Worm (Caenorhabditis elegans) whole organism, late embryonic: ENCODE results near the gene nhr-126.
A peak's percentile ranks its signal among the peaks of the same experiment; 100 is the strongest.

Experiments used
- F13H6.1 ChIP-seq: sonication (generic microtip); optimal IDR thresholded peaks from 2 replicates; lab custom pipeline; 2016; ENCODE audit warnings: missing genetic modification characterization, missing compliant biosample characterization
- K09A11.1 ChIP-seq: sonication (generic microtip); optimal IDR thresholded peaks from 2 replicates; lab custom pipeline; 2017; ENCODE audit warnings: antibody characterized with exemption, mild to moderate bottlenecking, missing genetic modification characterization, missing compliant biosample characterization; ENCODE audit not compliant: insufficient read depth
- T23F11.4 ChIP-seq: fragments of 200-800 bp; sonication (Bioruptor generic); optimal IDR thresholded peaks from 2 replicates; lab custom pipeline; 2018; ENCODE audit warnings: mild to moderate bottlenecking, missing genetic modification characterization, missing compliant biosample characterization
- Y22D7AL.16 ChIP-seq: sonication (generic microtip); optimal IDR thresholded peaks from 2 replicates; lab custom pipeline; 2016; ENCODE audit warnings: missing genetic modification characterization, missing compliant biosample characterization
- ahr-1 ChIP-seq: sonication (generic microtip); optimal IDR thresholded peaks from 2 replicates; lab custom pipeline; 2016; ENCODE audit warnings: missing genetic modification characterization, missing compliant biosample characterization
- ceh-14 ChIP-seq: sonication (generic microtip); optimal IDR thresholded peaks from 2 replicates; lab custom pipeline; 2016; ENCODE audit warnings: missing genotype, missing genetic modification characterization, missing compliant biosample characterization
- ceh-18 ChIP-seq: sonication (generic microtip); optimal IDR thresholded peaks from 2 replicates; lab custom pipeline; 2016; ENCODE audit warnings: missing genetic modification characterization, missing compliant biosample characterization
- ceh-19 ChIP-seq: fragments of 200-800 bp; sonication (Bioruptor generic); optimal IDR thresholded peaks from 2 replicates; lab custom pipeline; 2018; ENCODE audit warnings: mild to moderate bottlenecking, missing genetic modification characterization, missing compliant biosample characterization
- ceh-22 ChIP-seq: sonication (generic microtip); optimal IDR thresholded peaks from 2 replicates; lab custom pipeline; 2017; ENCODE audit warnings: missing biosample characterization, missing genetic modification characterization
- ceh-30 ChIP-seq: fragments of 150-350 bp; optimal IDR thresholded peaks from 2 replicates; lab custom pipeline; 2014; ENCODE audit warnings: missing biosample characterization, missing genetic modification characterization
- ceh-34 ChIP-seq: sonication (generic microtip); optimal IDR thresholded peaks from 2 replicates; lab custom pipeline; 2016; ENCODE audit warnings: mild to moderate bottlenecking, missing genetic modification characterization, missing compliant biosample characterization
- ceh-45 ChIP-seq: fragments of 200-800 bp; sonication (Bioruptor generic); IDR thresholded peaks from 2 replicates; pipeline ENCODE4 v1.3.6; 2022; ENCODE audit warnings: missing genetic modification reagents, missing genetic modification characterization, missing compliant biosample characterization
- dmd-4 ChIP-seq: sonication (generic microtip); optimal IDR thresholded peaks from 2 replicates; lab custom pipeline; 2016; ENCODE audit warnings: borderline replicate concordance, missing genetic modification characterization, missing compliant biosample characterization
- dve-1 ChIP-seq: sonication (generic microtip); optimal IDR thresholded peaks from 2 replicates; lab custom pipeline; 2017; ENCODE audit warnings: antibody characterized with exemption, mild to moderate bottlenecking, missing genetic modification characterization, missing compliant biosample characterization
- elt-4 ChIP-seq: sonication (generic microtip); optimal IDR thresholded peaks from 2 replicates; lab custom pipeline; 2016; ENCODE audit warnings: missing genetic modification characterization, missing compliant biosample characterization
- ets-4 ChIP-seq: sonication (generic microtip); optimal IDR thresholded peaks from 2 replicates; lab custom pipeline; 2016; ENCODE audit warnings: missing genetic modification characterization, missing compliant biosample characterization
- fkh-10 ChIP-seq: fragments of 150-350 bp; optimal IDR thresholded peaks from 2 replicates; lab custom pipeline; 2014; ENCODE audit warnings: missing biosample characterization, missing genetic modification reagents, missing genetic modification characterization
- gmeb-2 ChIP-seq: sonication (generic microtip); optimal IDR thresholded peaks from 2 replicates; lab custom pipeline; 2016; ENCODE audit warnings: missing genetic modification characterization, inconsistent platforms, missing compliant biosample characterization
- hlh-13 ChIP-seq: fragments of 200-800 bp; sonication (Bioruptor generic); optimal IDR thresholded peaks from 2 replicates; lab custom pipeline; 2018; ENCODE audit warnings: mild to moderate bottlenecking, missing genetic modification characterization, missing compliant biosample characterization
- hlh-15 ChIP-seq: sonication (generic microtip); optimal IDR thresholded peaks from 2 replicates; lab custom pipeline; 2016; ENCODE audit warnings: missing genetic modification characterization, missing compliant biosample characterization
- hlh-30 ChIP-seq: sonication (generic microtip); optimal IDR thresholded peaks from 2 replicates; lab custom pipeline; 2017; ENCODE audit warnings: antibody characterized with exemption, missing genetic modification characterization, missing compliant biosample characterization; ENCODE audit not compliant: insufficient read depth
- hlh-6 ChIP-seq: sonication (generic microtip); optimal IDR thresholded peaks from 2 replicates; lab custom pipeline; 2016; ENCODE audit warnings: missing genotype, missing genetic modification characterization, missing compliant biosample characterization
- hlh-8 ChIP-seq: sonication (generic microtip); optimal IDR thresholded peaks from 2 replicates; lab custom pipeline; 2016; ENCODE audit warnings: missing genotype, missing genetic modification characterization, missing compliant biosample characterization
- lim-6 ChIP-seq: sonication (generic microtip); optimal IDR thresholded peaks from 2 replicates; lab custom pipeline; 2016; ENCODE audit warnings: missing genetic modification characterization, missing compliant biosample characterization
- madf-2 ChIP-seq: sonication (generic microtip); optimal IDR thresholded peaks from 2 replicates; lab custom pipeline; 2017; ENCODE audit warnings: missing genetic modification characterization, missing compliant biosample characterization
- nfya-1 ChIP-seq: sonication (generic microtip); optimal IDR thresholded peaks from 2 replicates; lab custom pipeline; 2017; ENCODE audit warnings: missing genetic modification characterization, mild to moderate bottlenecking, missing compliant biosample characterization, antibody characterized with exemption, moderate library complexity
- nhr-232 ChIP-seq: sonication (generic microtip); optimal IDR thresholded peaks from 2 replicates; lab custom pipeline; 2016; ENCODE audit warnings: missing genetic modification characterization, missing compliant biosample characterization
- pax-1 ChIP-seq: fragments of 150-350 bp; optimal IDR thresholded peaks from 2 replicates; lab custom pipeline; 2014; ENCODE audit warnings: missing biosample characterization, missing genetic modification characterization
- pros-1 ChIP-seq: fragments of 150-350 bp; optimal IDR thresholded peaks from 2 replicates; lab custom pipeline; 2014; ENCODE audit warnings: missing biosample characterization, missing genetic modification reagents, missing genetic modification characterization
- sox-2 ChIP-seq: fragments of 200-800 bp; sonication (Bioruptor generic); IDR thresholded peaks from 2 replicates; pipeline ENCODE4 v1.3.6; 2022; ENCODE audit warnings: missing genetic modification reagents, missing genetic modification characterization, missing compliant biosample characterization
- sox-4 ChIP-seq: sonication (generic microtip); optimal IDR thresholded peaks from 2 replicates; lab custom pipeline; 2017; ENCODE audit warnings: mild to moderate bottlenecking, missing genetic modification characterization, inconsistent platforms, missing compliant biosample characterization
- syd-9 ChIP-seq: sonication (generic microtip); optimal IDR thresholded peaks from 2 replicates; lab custom pipeline; 2016; ENCODE audit warnings: mild to moderate bottlenecking, missing genetic modification characterization, moderate library complexity, missing compliant biosample characterization
- unc-86 ChIP-seq: sonication (generic microtip); optimal IDR thresholded peaks from 2 replicates; lab custom pipeline; 2016; ENCODE audit warnings: missing genetic modification characterization, missing compliant biosample characterization
- zip-5 ChIP-seq: sonication (generic microtip); optimal IDR thresholded peaks from 2 replicates; lab custom pipeline; 2016; ENCODE audit warnings: missing genetic modification characterization, missing compliant biosample characterization

The nhr-126 gene

ce11 chrV:2228781-2229180 lies at the start of gene nhr-126:
TSS of gene nhr-126 (plus strand) at chrV:2229081.
- TF ChIP-seq nhr-232 (tag; lab: Kevin White, UChicago): no peak
- TF ChIP-seq ceh-18: no peak
- no peak for TF ChIP-seq F13H6.1
- no peak for TF ChIP-seq T23F11.4 (GFP tag; lab: Kevin White, UChicago)
- TF ChIP-seq Y22D7AL.16: no peak
- TF ChIP-seq hlh-15: no peak
- no peak for TF ChIP-seq hlh-13
- TF ChIP-seq, all 69 proteins: peak for 0

DNA sequence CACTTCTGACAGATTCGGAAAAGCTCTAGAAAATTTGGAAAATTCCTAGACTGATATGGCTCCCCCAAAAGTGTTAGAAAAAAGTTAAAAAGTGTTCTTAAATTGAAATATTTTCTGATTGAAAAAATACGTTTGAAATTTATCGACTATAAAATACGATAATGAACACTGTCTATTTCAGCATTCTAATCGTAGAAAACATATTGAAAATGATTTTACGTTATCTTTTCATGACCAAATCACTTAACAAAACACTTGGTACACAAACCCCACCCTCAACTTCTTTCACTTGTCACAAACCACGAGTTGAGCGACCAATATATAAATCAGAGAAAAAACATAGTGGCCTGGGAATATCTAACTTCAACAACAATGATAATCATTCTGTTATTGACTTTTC lies 49.7 kb upstream of the nhr-126 start, which contains the start of gene cyp-33C1:
Gene cyp-33C1 (plus strand): TSS at position 301 of the 400 bp plus-strand sequence.
- TF ChIP-seq hlh-6 (tag; lab: Kevin White, UChicago): no peak
- TF ChIP-seq, all 69 proteins: peak for 0

ce11 chrV:2181738-2182137 lies 47.1 kb upstream of the nhr-126 start, which contains the start of gene srbc-16:
TSS of gene srbc-16 (plus strand) at chrV:2182038.
- TF ChIP-seq ceh-34 (tag; lab: Kevin White, UChicago) (no peak), ets-4 (tag; lab: Kevin White, UChicago) (no peak), madf-2 (tag; lab: Kevin White, UChicago) (no peak), zip-5 (tag; lab: Kevin White, UChicago) (no peak), F13H6.1 (no peak)

- TF ChIP-seq fkh-10 (GFP tag; lab: Kevin White, UChicago): no peak
- TF ChIP-seq ets-4 (tag; lab: Kevin White, UChicago): no peak
- no peak for TF ChIP-seq ceh-19
- TF ChIP-seq hlh-8 (tag; lab: Kevin White, UChicago): no peak
- no peak for TF ChIP-seq ahr-1 (tag; lab: Kevin White, UChicago)
Observed at ce11 chrV:2183162-2183561, 45.7 kb upstream of the nhr-126 start, which contains the start of gene cyp-33C2. TSS of gene cyp-33C2 (plus strand) at chrV:2183488.

DNA sequence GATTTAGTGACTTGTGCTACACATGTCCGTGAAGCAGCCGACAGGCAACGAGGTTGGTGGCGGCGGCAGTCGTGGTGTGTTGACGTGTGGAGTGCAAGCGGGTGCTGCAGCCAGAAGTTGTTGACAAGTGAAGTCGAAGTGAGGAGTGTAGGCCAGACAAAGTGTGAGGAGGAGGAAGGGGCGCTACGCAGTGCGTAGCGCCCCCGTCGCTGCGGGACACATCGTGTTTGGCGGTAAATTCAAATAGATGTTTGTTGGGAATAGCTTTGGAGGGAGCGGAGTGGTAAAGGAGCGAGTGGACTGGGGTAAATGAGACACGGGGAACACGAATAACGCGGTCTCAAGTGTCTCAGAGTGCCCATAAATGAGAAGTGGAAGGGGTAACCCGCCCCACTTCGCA lies 43.4 kb upstream of the nhr-126 start:
- TF ChIP-seq elt-4 (tag; lab: Kevin White, UChicago): peak; percentile 5
- no peak for TF ChIP-seq ceh-14

- TF ChIP-seq gmeb-2 (tag; lab: Kevin White, UChicago) (no peak), nfya-1 (peak; percentile 60)
- TF ChIP-seq, all 69 proteins: peak for 1
Observed at ce11 chrV:2187864-2188345, 41.0 kb upstream of the nhr-126 start, which contains the start of gene Y5H2B.3. TSS of gene Y5H2B.3 (plus strand) at chrV:2188295.

DNA sequence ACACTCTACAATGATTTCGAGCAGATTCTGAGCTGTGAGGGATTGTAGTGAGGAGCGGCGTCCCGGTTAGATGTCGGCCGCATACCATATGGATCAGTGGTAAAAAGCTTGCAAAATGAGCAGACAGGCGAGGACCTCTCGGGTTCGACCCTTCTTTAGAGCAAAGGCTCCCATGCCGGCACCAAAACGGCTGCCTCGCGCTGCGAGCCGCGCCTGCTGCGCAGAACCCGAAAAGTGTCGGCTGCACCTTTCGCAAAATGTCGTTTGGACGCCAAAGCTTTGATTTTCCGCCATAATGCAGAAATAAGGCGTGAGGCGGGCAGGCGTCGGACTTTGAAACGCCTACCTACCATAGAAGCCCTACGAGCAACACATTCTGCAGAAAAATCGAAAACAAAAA lies 38.5 kb upstream of the nhr-126 start:
- TF ChIP-seq T23F11.4 (GFP tag; lab: Kevin White, UChicago) (no peak), sox-4 (no peak), ceh-30 (tag; lab: Kevin White, UChicago) (no peak), hlh-8 (tag; lab: Kevin White, UChicago) (no peak), ceh-45 (GFP tag; lab: Robert Waterston, UW) (no peak), hlh-30 (tag; lab: Kevin White, UChicago) (no peak), nhr-232 (tag; lab: Kevin White, UChicago) (no peak), ceh-22 (tag; lab: Kevin White, UChicago) (no peak)

- TF ChIP-seq ceh-19 (no peak), syd-9 (tag; lab: Kevin White, UChicago) (no peak), ets-4 (tag; lab: Kevin White, UChicago) (no peak), dve-1 (tag; lab: Kevin White, UChicago) (no peak), pax-1 (tag; lab: Kevin White, UChicago) (no peak), lim-6 (tag; lab: Kevin White, UChicago) (no peak), ceh-30 (tag; lab: Kevin White, UChicago) (no peak), pros-1 (no peak), dmd-4 (tag; lab: Kevin White, UChicago) (no peak), hlh-15 (no peak), ceh-45 (GFP tag; lab: Robert Waterston, UW) (no peak), K09A11.1 (tag; lab: Kevin White, UChicago) (no peak), sox-4 (no peak), unc-86 (no peak), hlh-6 (tag; lab: Kevin White, UChicago) (no peak), sox-2 (GFP tag; lab: Robert Waterston, UW) (no peak)
Observed at ce11 chrV:2191122-2191521, 37.8 kb upstream of the nhr-126 start, which contains the start of gene srbc-42. TSS of gene srbc-42 (minus strand) at chrV:2191222.
